Worm (Caenorhabditis elegans) whole organism, L2 larva: ENCODE results near the gene C33F10.11.

Source experiments
- C34F6.9 ChIP-seq: fragments of 150-350 bp; optimal IDR thresholded peaks from 2 replicates; lab custom pipeline; 2014; ENCODE audit warnings: missing biosample characterization, missing genetic modification characterization
- F13H6.1 ChIP-seq: sonication (generic microtip); optimal IDR thresholded peaks from 2 replicates; lab custom pipeline; 2016; ENCODE audit warnings: missing genetic modification characterization, missing compliant biosample characterization
- R02D3.7 ChIP-seq: fragments of 150-350 bp; optimal IDR thresholded peaks from 2 replicates; lab custom pipeline; 2014; ENCODE audit warnings: missing biosample characterization, missing genetic modification characterization
- Y55F3AM.14 ChIP-seq: fragments of 200-800 bp; sonication (Bioruptor generic); optimal IDR thresholded peaks from 2 replicates; lab custom pipeline; 2018; ENCODE audit warnings: mild to moderate bottlenecking, missing genetic modification characterization, missing compliant biosample characterization
- ZK546.5 ChIP-seq: sonication (generic microtip); optimal IDR thresholded peaks from 2 replicates; lab custom pipeline; 2017; ENCODE audit warnings: missing biosample characterization, missing genetic modification characterization
- alr-1 ChIP-seq: fragments of 150-350 bp; optimal IDR thresholded peaks from 2 replicates; lab custom pipeline; 2014; ENCODE audit warnings: missing biosample characterization, missing genetic modification characterization
- aly-2 ChIP-seq: fragments of 150-350 bp; optimal IDR thresholded peaks from 2 replicates; lab custom pipeline; 2014; ENCODE audit warnings: missing biosample characterization, missing genetic modification characterization
- ama-1 ChIP-seq: fragments of 150-350 bp; optimal IDR thresholded peaks from 2 replicates; lab custom pipeline; 2018; ENCODE audit warnings: inconsistent platforms
- blmp-1 ChIP-seq: sonication (generic microtip); optimal IDR thresholded peaks from 2 replicates; lab custom pipeline; 2017; ENCODE audit warnings: missing genetic modification characterization, mild to moderate bottlenecking, missing compliant biosample characterization, antibody characterized with exemption, moderate library complexity; ENCODE audit not compliant: insufficient read depth
- ceh-16 ChIP-seq: fragments of 150-350 bp; optimal IDR thresholded peaks from 2 replicates; lab custom pipeline; 2014; ENCODE audit warnings: missing biosample characterization, missing genetic modification characterization
- ceh-82 ChIP-seq: fragments of 150-350 bp; optimal IDR thresholded peaks from 2 replicates; lab custom pipeline; 2014; ENCODE audit warnings: missing biosample characterization, missing genetic modification characterization
- crh-2 ChIP-seq: sonication (generic microtip); optimal IDR thresholded peaks from 2 replicates; lab custom pipeline; 2017; ENCODE audit warnings: missing biosample characterization, missing genetic modification characterization
- dmd-4 ChIP-seq: sonication (generic microtip); optimal IDR thresholded peaks from 2 replicates; lab custom pipeline; 2017; ENCODE audit warnings: missing biosample characterization, missing genetic modification characterization
- egl-27 ChIP-seq: sonication (generic microtip); optimal IDR thresholded peaks from 3 replicates; lab custom pipeline; 2017; ENCODE audit warnings: missing biosample characterization, missing genetic modification reagents, missing genetic modification characterization
- elt-1 ChIP-seq: fragments of 150-350 bp; optimal IDR thresholded peaks from 2 replicates; lab custom pipeline; 2014; ENCODE audit warnings: missing biosample characterization, missing genetic modification characterization
- elt-3 ChIP-seq: sonication (generic microtip); optimal IDR thresholded peaks from 2 replicates; lab custom pipeline; 2017; ENCODE audit warnings: missing biosample characterization, missing genetic modification characterization
- fos-1 ChIP-seq: fragments of 150-350 bp; optimal IDR thresholded peaks from 2 replicates; lab custom pipeline; 2014; ENCODE audit warnings: missing biosample characterization, missing genetic modification characterization
- gmeb-1 ChIP-seq: fragments of 150-350 bp; optimal IDR thresholded peaks from 2 replicates; lab custom pipeline; 2014; ENCODE audit warnings: missing biosample characterization, missing genetic modification characterization
- lin-11 ChIP-seq: fragments of 150-350 bp; sonication (generic microtip); optimal IDR thresholded peaks from 2 replicates; lab custom pipeline; 2014; ENCODE audit warnings: missing biosample characterization, missing genetic modification characterization, inconsistent platforms, mixed read lengths
- lin-13 ChIP-seq: fragments of 150-350 bp; optimal IDR thresholded peaks from 2 replicates; lab custom pipeline; 2014; ENCODE audit warnings: missing biosample characterization, missing genetic modification reagents, missing genetic modification characterization
- lin-39 ChIP-seq: fragments of 150-350 bp; optimal IDR thresholded peaks from 2 replicates; lab custom pipeline; 2014; ENCODE audit warnings: missing biosample characterization, missing genetic modification reagents, missing genetic modification characterization
- lsy-2 ChIP-seq, 2 experiments: fragments of 150-350 bp in 1 of 2; sonication (generic microtip) in 1 of 2; optimal IDR thresholded peaks; 2 replicates each; lab custom pipeline; 2014 to 2017; ENCODE audit warnings: missing biosample characterization in 2 of 2, missing genetic modification characterization in 2 of 2
- mab-5 ChIP-seq: fragments of 150-350 bp; optimal IDR thresholded peaks from 2 replicates; lab custom pipeline; 2014; ENCODE audit warnings: missing biosample characterization, missing genetic modification characterization
- mbf-1 ChIP-seq: sonication (generic microtip); optimal IDR thresholded peaks from 2 replicates; lab custom pipeline; 2017; ENCODE audit warnings: missing biosample characterization, missing genetic modification characterization
- nhr-10 ChIP-seq: sonication (generic microtip); optimal IDR thresholded peaks from 2 replicates; lab custom pipeline; 2017; ENCODE audit warnings: missing biosample characterization, missing genetic modification characterization
- nhr-11 ChIP-seq: fragments of 150-350 bp; optimal IDR thresholded peaks from 2 replicates; lab custom pipeline; 2014; ENCODE audit warnings: missing biosample characterization, missing genetic modification characterization
- nhr-12 ChIP-seq: fragments of 150-350 bp; optimal IDR thresholded peaks from 2 replicates; lab custom pipeline; 2014; ENCODE audit warnings: missing biosample characterization, missing genetic modification characterization
- nhr-129 ChIP-seq: fragments of 150-350 bp; optimal IDR thresholded peaks from 2 replicates; lab custom pipeline; 2014; ENCODE audit warnings: missing biosample characterization, missing genetic modification characterization
- nhr-23 ChIP-seq: fragments of 150-350 bp; optimal IDR thresholded peaks from 2 replicates; lab custom pipeline; 2014; ENCODE audit warnings: missing biosample characterization, missing genetic modification reagents, missing genetic modification characterization
- nhr-237 ChIP-seq: fragments of 150-350 bp; optimal IDR thresholded peaks from 2 replicates; lab custom pipeline; 2014; ENCODE audit warnings: missing biosample characterization, missing genetic modification characterization
- nhr-25 ChIP-seq: fragments of 150-350 bp; sonication (generic microtip); optimal IDR thresholded peaks from 3 replicates; lab custom pipeline; 2014; ENCODE audit warnings: missing biosample characterization, missing genetic modification characterization
- nhr-6 ChIP-seq: fragments of 150-350 bp; optimal IDR thresholded peaks from 2 replicates; lab custom pipeline; 2014; ENCODE audit warnings: missing biosample characterization, missing genetic modification characterization
- nhr-77 ChIP-seq: fragments of 150-350 bp; optimal IDR thresholded peaks from 2 replicates; lab custom pipeline; 2014; ENCODE audit warnings: missing biosample characterization, missing genetic modification characterization
- peb-1 ChIP-seq: fragments of 150-350 bp; optimal IDR thresholded peaks from 2 replicates; lab custom pipeline; 2014; ENCODE audit warnings: missing biosample characterization, missing genetic modification characterization
- sem-4 ChIP-seq: fragments of 150-350 bp; optimal IDR thresholded peaks from 2 replicates; lab custom pipeline; 2014; ENCODE audit warnings: missing biosample characterization, missing genetic modification reagents, missing genetic modification characterization
- skn-1 ChIP-seq: sonication (generic microtip); optimal IDR thresholded peaks from 2 replicates; lab custom pipeline; 2017; ENCODE audit warnings: missing biosample characterization, missing genetic modification characterization
- sma-3 ChIP-seq: sonication (generic microtip); optimal IDR thresholded peaks from 2 replicates; lab custom pipeline; 2016; ENCODE audit warnings: missing genetic modification reagents, missing genetic modification characterization, missing compliant biosample characterization
- sma-9 ChIP-seq, 2 experiments: fragments of 150-350 bp in 1 of 2; sonication (generic microtip) in 1 of 2; optimal IDR thresholded peaks; 2 replicates each; lab custom pipeline; 2014 to 2016; ENCODE audit warnings: missing genetic modification characterization in 2 of 2, mild to moderate bottlenecking in 1 of 2, missing biosample characterization in 1 of 2, missing compliant biosample characterization in 1 of 2, missing genetic modification reagents in 1 of 2, moderate library complexity in 1 of 2
- snpc-4 ChIP-seq: fragments of 150-350 bp; optimal IDR thresholded peaks from 2 replicates; lab custom pipeline; 2014; ENCODE audit warnings: missing biosample characterization, missing genetic modification characterization
- unc-39 ChIP-seq: fragments of 150-350 bp; optimal IDR thresholded peaks from 2 replicates; lab custom pipeline; 2014; ENCODE audit warnings: missing biosample characterization, missing genetic modification characterization
- unc-55 ChIP-seq: fragments of 150-350 bp; sonication (generic microtip); optimal IDR thresholded peaks from 3 replicates; lab custom pipeline; 2014; ENCODE audit warnings: missing biosample characterization, missing genetic modification reagents, missing genetic modification characterization
- unc-62 ChIP-seq: fragments of 150-350 bp; optimal IDR thresholded peaks from 2 replicates; lab custom pipeline; 2014; ENCODE audit warnings: missing biosample characterization, missing genetic modification reagents, missing genetic modification characterization
- zag-1 ChIP-seq: fragments of 150-350 bp; optimal IDR thresholded peaks from 2 replicates; lab custom pipeline; 2014; ENCODE audit warnings: missing biosample characterization, missing genetic modification characterization
- ztf-1 ChIP-seq: fragments of 200-800 bp; sonication (Bioruptor generic); conservative IDR thresholded peaks from 2 replicates; pipeline ENCODE4 v1.3.6; 2022; ENCODE audit warnings: missing genetic modification characterization, missing compliant biosample characterization
- ztf-11 ChIP-seq: sonication (generic microtip); optimal IDR thresholded peaks from 2 replicates; lab custom pipeline; 2017; ENCODE audit warnings: missing biosample characterization, missing genetic modification characterization
- ztf-4 ChIP-seq: fragments of 150-350 bp; optimal IDR thresholded peaks from 2 replicates; lab custom pipeline; 2014; ENCODE audit warnings: missing biosample characterization, missing genetic modification characterization

C33F10.11 gene

ce11 chrII:4858906-4859411 lies 24.3 kb upstream of the C33F10.11 start:
- TF ChIP-seq ztf-4 (peak; percentile 35), ama-1 (lab: Kevin White, UChicago) (peak; percentile 59), lin-39 (tag; lab: Kevin White, UChicago) (no peak)

ce11 chrII:4857873-4858364 lies 23.3 kb upstream of the C33F10.11 start, which contains the start of gene F11G11.5:
TSS of gene F11G11.5 (plus strand) at chrII:4857923.
- peak; percentile 68 for TF ChIP-seq ama-1 (lab: Kevin White, UChicago)
- TF ChIP-seq nhr-12 (tag; lab: Kevin White, UChicago), result no peak
- no peak for TF ChIP-seq skn-1
- peak; percentile 33 for TF ChIP-seq ztf-4

- TF ChIP-seq nhr-11 (no peak), gmeb-1 (tag; lab: Kevin White, UChicago) (no peak), ZK546.5 (tag; lab: Kevin White, UChicago) (no peak), crh-2 (peak; percentile 32), sma-9 (GFP tag; optimal IDR thresholded peaks at IDR 0.05; lab: Kevin White, UChicago) (peak; percentile 18), sma-9 (tag; optimal IDR thresholded peaks at IDR 0.05; lab: Kevin White, UChicago) (no peak), nhr-129 (tag; lab: Kevin White, UChicago) (peak; percentile 17), fos-1 (tag; lab: Kevin White, UChicago) (peak; percentile 94)
These were observed 22.4 kb upstream of the C33F10.11 start for ce11 chrII:4857086-4857485.

ce11 chrII:4856113-4856512 lies 21.5 kb upstream of the C33F10.11 start:
- no peak for TF ChIP-seq sma-3 (GFP tag; lab: Kevin White, UChicago)
- TF ChIP-seq egl-27, result no peak
- TF ChIP-seq nhr-129 (tag; lab: Kevin White, UChicago), result peak; percentile 13
- TF ChIP-seq ceh-16 (tag; lab: Kevin White, UChicago), result no peak
- peak; percentile 73 for TF ChIP-seq nhr-25 (tag; lab: Kevin White, UChicago)
- no peak for TF ChIP-seq Y55F3AM.14 (GFP tag; lab: Kevin White, UChicago)
- no peak for TF ChIP-seq R02D3.7
- TF ChIP-seq nhr-6 (tag; lab: Kevin White, UChicago), result no peak
- no peak for TF ChIP-seq fos-1 (tag; lab: Kevin White, UChicago)
- TF ChIP-seq ztf-1 (GFP tag; lab: Robert Waterston, UW), result no peak
- no peak for TF ChIP-seq nhr-77 (tag; lab: Kevin White, UChicago)
- TF ChIP-seq elt-3, result no peak
- no peak for TF ChIP-seq unc-62 (GFP tag; lab: Kevin White, UChicago)
- TF ChIP-seq alr-1 (tag; lab: Kevin White, UChicago), result no peak
- no peak for TF ChIP-seq unc-39 (tag; lab: Kevin White, UChicago)
- peak; percentile 11 for TF ChIP-seq gmeb-1 (tag; lab: Kevin White, UChicago)
- TF ChIP-seq nhr-11, result no peak
- TF ChIP-seq mbf-1 (tag; lab: Kevin White, UChicago), result no peak
- TF ChIP-seq ama-1 (lab: Kevin White, UChicago), result no peak
- peak in 1 of 2 experiments; percentile 52 for TF ChIP-seq lsy-2 (tag; optimal IDR thresholded peaks at IDR 0.05; lab: Kevin White, UChicago)
- TF ChIP-seq lin-13 (GFP tag; lab: Kevin White, UChicago), result no peak
- TF ChIP-seq ZK546.5 (tag; lab: Kevin White, UChicago), result no peak
- no peak for TF ChIP-seq blmp-1 (tag; lab: Kevin White, UChicago)
- peak; percentile 54 for TF ChIP-seq C34F6.9 (tag; lab: Kevin White, UChicago)
- TF ChIP-seq ceh-82, result no peak
- TF ChIP-seq snpc-4 (tag; lab: Kevin White, UChicago), result no peak
- TF ChIP-seq ztf-4, result no peak
- no peak for TF ChIP-seq sem-4 (tag; lab: Kevin White, UChicago)
- TF ChIP-seq nhr-12 (tag; lab: Kevin White, UChicago), result no peak
- TF ChIP-seq peb-1 (tag; lab: Kevin White, UChicago), result no peak
- peak; percentile 6 for TF ChIP-seq unc-55 (GFP tag; lab: Kevin White, UChicago)
- TF ChIP-seq lin-39 (tag; lab: Kevin White, UChicago), result no peak
- no peak for TF ChIP-seq elt-1 (tag; lab: Kevin White, UChicago)
- TF ChIP-seq nhr-237 (tag; lab: Kevin White, UChicago), result no peak
- no peak for TF ChIP-seq aly-2
- TF ChIP-seq dmd-4, result no peak
- no peak for TF ChIP-seq lin-11
- TF ChIP-seq mab-5, result no peak
- peak; percentile 1 for TF ChIP-seq skn-1
- peak; percentile 4 for TF ChIP-seq crh-2
- TF ChIP-seq zag-1 (tag; lab: Kevin White, UChicago), result no peak
- TF ChIP-seq ztf-11, result no peak
- no peak for TF ChIP-seq nhr-10 (tag; lab: Kevin White, UChicago)
- TF ChIP-seq F13H6.1 (tag; lab: Kevin White, UChicago), result no peak
- TF ChIP-seq sma-9 (GFP tag; optimal IDR thresholded peaks at IDR 0.05; lab: Kevin White, UChicago), result peak; percentile 32
- no peak for TF ChIP-seq sma-9 (tag; optimal IDR thresholded peaks at IDR 0.05; lab: Kevin White, UChicago)
- TF ChIP-seq nhr-23 (tag; lab: Kevin White, UChicago), result no peak
